Worm (Caenorhabditis elegans): ENCODE measurements around the gene srab-7.

DNA sequence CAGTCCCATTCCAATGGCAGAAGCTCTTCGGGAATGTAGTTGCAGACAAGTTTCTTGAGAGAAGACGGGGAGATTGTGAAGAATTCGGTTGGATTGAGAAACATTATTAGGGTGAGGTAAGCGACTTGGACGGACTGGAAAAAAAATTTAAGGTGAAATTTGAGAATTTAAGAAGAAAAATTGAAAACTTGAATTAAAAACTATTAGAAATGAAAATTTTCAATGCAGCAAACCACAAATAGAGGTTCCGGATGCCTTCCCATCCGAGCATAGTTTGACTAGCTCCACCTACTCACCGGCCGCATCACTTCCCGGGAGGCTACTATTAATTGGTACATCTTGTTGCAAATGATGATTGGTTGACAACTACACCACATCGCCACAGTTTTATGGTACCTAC, 41.2 kb downstream of the srab-7 start, which contains the start of gene Y73C8C.8:
- no peak for TF ChIP-seq mbf-1 (tag; optimal IDR thresholded peaks at IDR 0.05)
- TF ChIP-seq lsy-2 (tag; optimal IDR thresholded peaks at IDR 0.05): no peak
- no peak for TF ChIP-seq ztf-11 (tag; optimal IDR thresholded peaks at IDR 0.05)
- TF ChIP-seq nhr-25 (tag; optimal IDR thresholded peaks at IDR 0.05): no peak
- no peak for TF ChIP-seq mab-5 (tag; optimal IDR thresholded peaks at IDR 0.05)
- TF ChIP-seq nhr-237 (tag; optimal IDR thresholded peaks at IDR 0.05): no peak
- TF ChIP-seq ceh-82 (tag; optimal IDR thresholded peaks at IDR 0.05): no peak
- no peak for TF ChIP-seq zag-1 (tag; optimal IDR thresholded peaks at IDR 0.05)

All from whole organism, L2 larva.